Comparison of ENCODE assay signal across 1 fruit fly cellular context in genomic region chr3R:5198302-5198701, dm6.
TF ChIP-seq lines count a peak whose summit lies in the region.

No protein-coding gene starts in this region.

TF ChIP-seq in whole organism, embryonic, 481 proteins besides CTCF, POLR2A, EP300 and RAD21 (continued from another document and continues in another):
- TF ChIP-seq lilli (GFP tag; optimal IDR thresholded peaks at IDR 0.05; lab: Kevin White, UChicago) (peak; percentile 79), run (tag; optimal IDR thresholded peaks at IDR 0.05; lab: Kevin White, UChicago) (no peak), toy (GFP tag; IDR thresholded peaks at IDR 0.05; lab: Robert Waterston, UW) (no peak), dan (GFP tag; IDR thresholded peaks at IDR 0.05; lab: Robert Waterston, UW) (no peak), PHDP (tag; optimal IDR thresholded peaks at IDR 0.05; lab: Kevin White, UChicago) (peak; percentile 61), pita (GFP tag; optimal IDR thresholded peaks at IDR 0.05; lab: Kevin White, UChicago) (no peak), Sry-β (GFP tag; optimal IDR thresholded peaks at IDR 0.05; lab: Kevin White, UChicago) (no peak), gcm (GFP tag; optimal IDR thresholded peaks at IDR 0.05; lab: Kevin White, UChicago) (no peak), CG34224 (GFP tag; IDR thresholded peaks at IDR 0.05; lab: Robert Waterston, UW; ENCODE audit: partially characterized antibody) (no peak), pan (optimal IDR thresholded peaks at IDR 0.05; lab: Kevin White, UChicago) (no peak), pan (GFP tag; optimal IDR thresholded peaks at IDR 0.05 in 1 of 2, IDR thresholded peaks at IDR 0.05 in 1 of 2) (peak in 1 of 2 experiments; percentile 69), ab (GFP tag; optimal IDR thresholded peaks at IDR 0.05; lab: Kevin White, UChicago) (no peak), sr (GFP tag; IDR thresholded peaks at IDR 0.05; lab: Robert Waterston, UW) (no peak), CG8388 (GFP tag; optimal IDR thresholded peaks at IDR 0.05; lab: Kevin White, UChicago) (no peak), Deaf1 (tag; optimal IDR thresholded peaks at IDR 0.05; lab: Kevin White, UChicago) (peak; percentile 96), tup (GFP tag; optimal IDR thresholded peaks at IDR 0.05; lab: Kevin White, UChicago) (peak; percentile 20), TFAM (GFP tag; optimal IDR thresholded peaks at IDR 0.05; lab: Kevin White, UChicago) (no peak), CG4820 (GFP tag; optimal IDR thresholded peaks at IDR 0.05; lab: Kevin White, UChicago) (no peak), danr (GFP tag; IDR thresholded peaks at IDR 0.05; lab: Robert Waterston, UW) (no peak), CG18476 (GFP tag; optimal IDR thresholded peaks at IDR 0.05; lab: Kevin White, UChicago) (no peak), trem (tag; optimal IDR thresholded peaks at IDR 0.05; lab: Kevin White, UChicago) (no peak), wdn (GFP tag; IDR thresholded peaks at IDR 0.05; lab: Robert Waterston, UW) (0 out of 2 replicates have a peak, but pooled peaks have one; percentile 36), tgo (GFP tag; IDR thresholded peaks at IDR 0.05; lab: Robert Waterston, UW) (peak; percentile 32; the same call in 1 of the 3 replicates), CG2116 (GFP tag; optimal IDR thresholded peaks at IDR 0.05; lab: Kevin White, UChicago) (no peak), CG10654 (GFP tag; optimal IDR thresholded peaks at IDR 0.05; lab: Kevin White, UChicago) (peak; percentile 1), Atf6 (GFP tag; IDR thresholded peaks at IDR 0.05; lab: Robert Waterston, UW) (peak; percentile 79), CG10209 (GFP tag; optimal IDR thresholded peaks at IDR 0.05; lab: Kevin White, UChicago) (peak; percentile 57), HmgZ (tag; optimal IDR thresholded peaks at IDR 0.05; lab: Kevin White, UChicago) (peak; percentile 38), fd3F (GFP tag; optimal IDR thresholded peaks at IDR 0.05; lab: Kevin White, UChicago) (peak; percentile 37), cato (GFP tag; optimal IDR thresholded peaks at IDR 0.05; lab: Kevin White, UChicago; ENCODE audit: borderline replicate concordance) (no peak), Gsc (GFP tag; IDR thresholded peaks at IDR 0.05; lab: Robert Waterston, UW) (no peak), CG11085 (GFP tag; IDR thresholded peaks at IDR 0.05; lab: Robert Waterston, UW) (no peak; the same call in 1 of the 2 replicates), al (GFP tag; IDR thresholded peaks at IDR 0.05; lab: Robert Waterston, UW) (peak; percentile 31; the same call in 1 of the 2 replicates), CG10565 (GFP tag; optimal IDR thresholded peaks at IDR 0.05; lab: Kevin White, UChicago) (no peak), CG2202 (tag; optimal IDR thresholded peaks at IDR 0.05; lab: Kevin White, UChicago) (no peak), prd (optimal IDR thresholded peaks at IDR 0.05; lab: Kevin White, UChicago) (no peak), prd (GFP tag; IDR thresholded peaks at IDR 0.05; lab: Robert Waterston, UW) (peak; percentile 56; the same call in 2 of the 3 replicates), Mes4 (GFP tag; optimal IDR thresholded peaks at IDR 0.05; lab: Kevin White, UChicago) (no peak), amos (GFP tag; IDR thresholded peaks at IDR 0.05; lab: Robert Waterston, UW; ENCODE audit: partially characterized antibody) (no peak), tap (tag; optimal IDR thresholded peaks at IDR 0.05; lab: Kevin White, UChicago) (no peak), CG3838 (GFP tag; optimal IDR thresholded peaks at IDR 0.05; lab: Kevin White, UChicago) (no peak), tx (GFP tag; optimal IDR thresholded peaks at IDR 0.05; lab: Kevin White, UChicago) (no peak), CG6689 (GFP tag; IDR thresholded peaks at IDR 0.05; lab: Robert Waterston, UW) (peak; percentile 54; the same call in 1 of the 2 replicates), CG6765 (GFP tag; optimal IDR thresholded peaks at IDR 0.05; lab: Kevin White, UChicago) (peak; percentile 18), cwo (GFP tag; optimal IDR thresholded peaks at IDR 0.05; lab: Kevin White, UChicago) (peak; percentile 68), sd (tag; optimal IDR thresholded peaks at IDR 0.05; lab: Kevin White, UChicago) (peak; percentile 16), CG6683 (GFP tag; optimal IDR thresholded peaks at IDR 0.05; lab: Kevin White, UChicago) (peak; percentile 62), Bteb2 (GFP tag; optimal IDR thresholded peaks at IDR 0.05; lab: Kevin White, UChicago) (no peak), chn (GFP tag; optimal IDR thresholded peaks at IDR 0.05; lab: Kevin White, UChicago) (peak; percentile 31), mld (GFP tag; IDR thresholded peaks at IDR 0.05; lab: Robert Waterston, UW; ENCODE audit: partially characterized antibody) (no peak), fu2 (GFP tag; optimal IDR thresholded peaks at IDR 0.05; lab: Kevin White, UChicago) (peak; percentile 53), kni (GFP tag; optimal IDR thresholded peaks at IDR 0.05; lab: Kevin White, UChicago) (no peak), CG14965 (GFP tag; optimal IDR thresholded peaks at IDR 0.05; lab: Kevin White, UChicago; ENCODE audit: borderline replicate concordance) (no peak), CG12391 (tag; optimal IDR thresholded peaks at IDR 0.05; lab: Kevin White, UChicago) (peak; percentile 42), chm (GFP tag; IDR thresholded peaks at IDR 0.05; lab: Robert Waterston, UW) (no peak), CG17359 (tag; optimal IDR thresholded peaks at IDR 0.05; lab: Kevin White, UChicago) (peak; percentile 57), CG17385 (GFP tag; optimal IDR thresholded peaks at IDR 0.05; lab: Kevin White, UChicago) (peak; percentile 63), pnt (GFP tag; optimal IDR thresholded peaks at IDR 0.05; lab: Kevin White, UChicago) (peak; percentile 41), da (GFP tag; optimal IDR thresholded peaks at IDR 0.05; lab: Kevin White, UChicago) (no peak), CG9797 (GFP tag; optimal IDR thresholded peaks at IDR 0.05; lab: Kevin White, UChicago) (no peak), grn (GFP tag; optimal IDR thresholded peaks at IDR 0.05; lab: Kevin White, UChicago) (no peak), br (optimal IDR thresholded peaks at IDR 0.05; lab: Kevin White, UChicago) (no peak), CG3281 (GFP tag; optimal IDR thresholded peaks at IDR 0.05; lab: Kevin White, UChicago) (peak; percentile 67), CkIIα-i1 (GFP tag; IDR thresholded peaks at IDR 0.05; lab: Robert Waterston, UW) (no peak), H2.0 (GFP tag; IDR thresholded peaks at IDR 0.05; lab: Robert Waterston, UW) (0 out of 2 replicates have a peak, but pooled peaks have one; percentile 27), zen (tag; optimal IDR thresholded peaks at IDR 0.05; lab: Kevin White, UChicago) (no peak), tll (GFP tag; optimal IDR thresholded peaks at IDR 0.05; lab: Kevin White, UChicago) (no peak), ara (GFP tag; IDR thresholded peaks at IDR 0.05; lab: Robert Waterston, UW) (no peak), Oaz (GFP tag; IDR thresholded peaks at IDR 0.05; lab: Robert Waterston, UW) (peak; percentile 59; the same call in 1 of the 2 replicates), CG7745 (tag; optimal IDR thresholded peaks at IDR 0.05; lab: Kevin White, UChicago) (no peak), ham (GFP tag; IDR thresholded peaks at IDR 0.05; lab: Robert Waterston, UW) (no peak), unpg (GFP tag; optimal IDR thresholded peaks at IDR 0.05; lab: Kevin White, UChicago) (peak; percentile 49), Med (GFP tag; lab: Kevin White, UChicago) (peak; percentile 90), fd102C (GFP tag; optimal IDR thresholded peaks at IDR 0.05; lab: Kevin White, UChicago) (no peak), lbe (GFP tag; optimal IDR thresholded peaks at IDR 0.05; lab: Kevin White, UChicago) (no peak), cad (GFP tag; optimal IDR thresholded peaks at IDR 0.05; lab: Kevin White, UChicago) (no peak), nom (GFP tag; optimal IDR thresholded peaks at IDR 0.05; lab: Kevin White, UChicago) (no peak), bsh (GFP tag; optimal IDR thresholded peaks at IDR 0.05; lab: Kevin White, UChicago) (no peak), HLH3B (GFP tag; IDR thresholded peaks at IDR 0.05; lab: Robert Waterston, UW) (peak; percentile 51; the same call in 1 of the 2 replicates), CG10979 (tag; optimal IDR thresholded peaks at IDR 0.05; lab: Kevin White, UChicago) (peak; percentile 11), Taf1 (GFP tag; IDR thresholded peaks at IDR 0.05; lab: Robert Waterston, UW) (0 out of 2 replicates have a peak, but pooled peaks have one; percentile 32), tin (GFP tag; optimal IDR thresholded peaks at IDR 0.05; lab: Kevin White, UChicago) (peak; percentile 25), CG13123 (GFP tag; optimal IDR thresholded peaks at IDR 0.05; lab: Kevin White, UChicago) (no peak), CG6791 (GFP tag; IDR thresholded peaks at IDR 0.05; lab: Robert Waterston, UW; ENCODE audit: partially characterized antibody) (0 out of 3 replicates have a peak, but pooled peaks have one; percentile 26), CG30403 (GFP tag; optimal IDR thresholded peaks at IDR 0.05; lab: Kevin White, UChicago) (peak; percentile 56), Poxn (GFP tag; IDR thresholded peaks at IDR 0.05; lab: Robert Waterston, UW) (no peak), gt (GFP tag; IDR thresholded peaks at IDR 0.05; lab: Robert Waterston, UW) (no peak), ci (GFP tag; IDR thresholded peaks at IDR 0.05; lab: Robert Waterston, UW) (peak; percentile 69; the same call in 2 of the 3 replicates), ac (GFP tag; optimal IDR thresholded peaks at IDR 0.05; lab: Kevin White, UChicago) (no peak), CG2120 (GFP tag; optimal IDR thresholded peaks at IDR 0.05; lab: Kevin White, UChicago) (peak; percentile 88), exex (tag; optimal IDR thresholded peaks at IDR 0.05; lab: Kevin White, UChicago) (no peak), CG14710 (tag; optimal IDR thresholded peaks at IDR 0.05; lab: Kevin White, UChicago) (no peak), CG42726 (GFP tag; IDR thresholded peaks at IDR 0.05; lab: Robert Waterston, UW; ENCODE audit: partially characterized antibody) (no peak), dmrt11E (tag; optimal IDR thresholded peaks at IDR 0.05; lab: Kevin White, UChicago) (no peak), lola (GFP tag; optimal IDR thresholded peaks at IDR 0.05; lab: Kevin White, UChicago) (no peak), CG31441 (GFP tag; IDR thresholded peaks at IDR 0.05; lab: Robert Waterston, UW) (0 out of 2 replicates have a peak, but pooled peaks have one; percentile 30), CG6175 (GFP tag; IDR thresholded peaks at IDR 0.05; lab: Robert Waterston, UW) (no peak), CG12219 (GFP tag; optimal IDR thresholded peaks at IDR 0.05; lab: Kevin White, UChicago) (peak; percentile 60), Lhr (GFP tag; optimal IDR thresholded peaks at IDR 0.05; lab: Kevin White, UChicago) (no peak), CG3065 (GFP tag; optimal IDR thresholded peaks at IDR 0.05; lab: Kevin White, UChicago) (no peak), CG12236 (GFP tag; optimal IDR thresholded peaks at IDR 0.05; lab: Kevin White, UChicago) (no peak), oc (tag; optimal IDR thresholded peaks at IDR 0.05; lab: Kevin White, UChicago) (no peak), CG13624 (GFP tag; optimal IDR thresholded peaks at IDR 0.05; lab: Kevin White, UChicago) (peak; percentile 53), mam (GFP tag; optimal IDR thresholded peaks at IDR 0.05; lab: Kevin White, UChicago) (peak; percentile 82), CG12942 (GFP tag; optimal IDR thresholded peaks at IDR 0.05; lab: Kevin White, UChicago) (peak; percentile 6), CG2875 (GFP tag; optimal IDR thresholded peaks at IDR 0.05; lab: Kevin White, UChicago) (no peak), corto (GFP tag; optimal IDR thresholded peaks at IDR 0.05; lab: Kevin White, UChicago) (no peak), CG11247 (GFP tag; IDR thresholded peaks at IDR 0.05; lab: Robert Waterston, UW) (no peak; the same call in 1 of the 2 replicates), fd96Cb (tag; optimal IDR thresholded peaks at IDR 0.05; lab: Kevin White, UChicago) (peak; percentile 21), CG4707 (GFP tag; optimal IDR thresholded peaks at IDR 0.05; lab: Kevin White, UChicago) (no peak), NfI (GFP tag; optimal IDR thresholded peaks at IDR 0.05; lab: Kevin White, UChicago) (peak; percentile 43), CG10274 (GFP tag; optimal IDR thresholded peaks at IDR 0.05; lab: Kevin White, UChicago) (no peak), ftz-f1 (GFP tag; optimal IDR thresholded peaks at IDR 0.05; lab: Kevin White, UChicago) (no peak), Hmr (GFP tag; optimal IDR thresholded peaks at IDR 0.05; lab: Kevin White, UChicago) (peak; percentile 89), Neu2 (GFP tag; optimal IDR thresholded peaks at IDR 0.05; lab: Kevin White, UChicago; ENCODE audit: borderline replicate concordance) (no peak), chif (GFP tag; optimal IDR thresholded peaks at IDR 0.05; lab: Kevin White, UChicago) (peak; percentile 23 to 45), aop (GFP tag; IDR thresholded peaks at IDR 0.05; lab: Robert Waterston, UW) (no peak), NFAT (GFP tag; IDR thresholded peaks at IDR 0.05; lab: Robert Waterston, UW) (0 out of 2 replicates have a peak, but pooled peaks have one; percentile 26), Dfd (GFP tag; optimal IDR thresholded peaks at IDR 0.05; lab: Kevin White, UChicago) (no peak), D19B (GFP tag; optimal IDR thresholded peaks at IDR 0.05; lab: Kevin White, UChicago) (peak; percentile 27), NC2α (GFP tag; optimal IDR thresholded peaks at IDR 0.05; lab: Kevin White, UChicago) (no peak), CG16815 (GFP tag; optimal IDR thresholded peaks at IDR 0.05; lab: Kevin White, UChicago) (peak; percentile 30), Mad (GFP tag; optimal IDR thresholded peaks at IDR 0.05; lab: Kevin White, UChicago) (no peak), CG5245 (GFP tag; optimal IDR thresholded peaks at IDR 0.05; lab: Kevin White, UChicago) (no peak), sna (GFP tag; IDR thresholded peaks at IDR 0.05; lab: Robert Waterston, UW; ENCODE audit: partially characterized antibody) (no peak), MBD-R2 (GFP tag; IDR thresholded peaks at IDR 0.05; lab: Robert Waterston, UW) (peak; percentile 17; the same call in 1 of the 2 replicates), fru (optimal IDR thresholded peaks at IDR 0.05; lab: Kevin White, UChicago) (no peak), Xrp1 (GFP tag; IDR thresholded peaks at IDR 0.05; lab: Robert Waterston, UW) (peak; percentile 49), Sry-δ (GFP tag; optimal IDR thresholded peaks at IDR 0.05; lab: Kevin White, UChicago) (peak; percentile 12), salm (tag; optimal IDR thresholded peaks at IDR 0.05; lab: Kevin White, UChicago) (no peak), CG3995 (GFP tag; optimal IDR thresholded peaks at IDR 0.05; lab: Kevin White, UChicago) (peak; percentile 18), az2 (GFP tag; optimal IDR thresholded peaks at IDR 0.05; lab: Kevin White, UChicago) (peak; percentile 10), Dad (GFP tag; optimal IDR thresholded peaks at IDR 0.05; lab: Kevin White, UChicago) (peak; percentile 6)
